Fruit fly (Drosophila melanogaster) whole organism, wandering third instar larva: ENCODE measurements around the gene edin.
A peak's percentile ranks its signal among the peaks of the same experiment; 100 is the strongest.

Experiments
- Abd-B ChIP-seq: fragments of >200 bp; optimal IDR thresholded peaks from 2 replicates; lab custom pipeline; 2017; ENCODE audit warnings: missing biosample characterization, missing genetic modification characterization
- CG32264 ChIP-seq: fragments of 200-800 bp; sonication (Bioruptor generic); optimal IDR thresholded peaks from 2 replicates; lab custom pipeline; 2016; ENCODE audit warnings: missing biosample characterization, missing genetic modification characterization
- CG9705 ChIP-seq: fragments of 200-800 bp; sonication (Bioruptor generic); optimal IDR thresholded peaks from 2 replicates; lab custom pipeline; 2018; ENCODE audit warnings: missing biosample characterization, mild to moderate bottlenecking, missing genetic modification characterization
- CrebA ChIP-seq: fragments of 200-800 bp; sonication (Bioruptor generic); optimal IDR thresholded peaks from 2 replicates; lab custom pipeline; 2016; ENCODE audit warnings: missing biosample characterization, mild to moderate bottlenecking, missing genetic modification characterization, borderline replicate concordance
- Dfd ChIP-seq: fragments of >200 bp; optimal IDR thresholded peaks from 2 replicates; lab custom pipeline; 2017; ENCODE audit warnings: missing biosample characterization, missing genetic modification characterization
- Dif ChIP-seq: fragments of 200-275, 200-300 bp; sonication (Bioruptor generic); optimal IDR thresholded peaks from 2 replicates; lab custom pipeline; 2018; ENCODE audit warnings: missing biosample characterization, missing genetic modification characterization; ENCODE audit not compliant: partially characterized antibody
- GATAd ChIP-seq: sonication (Bioruptor generic); optimal IDR thresholded peaks from 2 replicates; lab custom pipeline; 2016; ENCODE audit warnings: missing biosample characterization, missing genetic modification characterization
- HLH106 ChIP-seq: fragments of 200-800 bp; optimal IDR thresholded peaks from 3 replicates; lab custom pipeline; 2019; ENCODE audit warnings: missing biosample characterization, mild to moderate bottlenecking, missing genetic modification characterization, moderate library complexity
- Hnf4 ChIP-seq: fragments of 200-800 bp; sonication (Bioruptor generic); optimal IDR thresholded peaks from 2 replicates; lab custom pipeline; 2016; ENCODE audit warnings: missing biosample characterization, mild to moderate bottlenecking, missing genetic modification characterization
- Hr78 ChIP-seq: fragments of >200 bp; optimal IDR thresholded peaks from 2 replicates; lab custom pipeline; 2017; ENCODE audit warnings: missing biosample characterization, missing genetic modification characterization
- Hr83 ChIP-seq: fragments of 200-300 bp; sonication (Bioruptor generic); optimal IDR thresholded peaks from 2 replicates; lab custom pipeline; 2016; ENCODE audit warnings: missing biosample characterization, mild to moderate bottlenecking, missing genetic modification characterization, moderate library complexity; ENCODE audit not compliant: poor library complexity, severe bottlenecking
- Jra ChIP-seq: sonication (Bioruptor generic); optimal IDR thresholded peaks from 2 replicates; lab custom pipeline; 2016; ENCODE audit warnings: missing biosample characterization, missing genetic modification characterization
- Mio ChIP-seq: sonication (Bioruptor generic); optimal IDR thresholded peaks from 2 replicates; lab custom pipeline; 2016; ENCODE audit warnings: missing biosample characterization, missing genetic modification characterization
- Myc ChIP-seq: fragments of >200 bp; optimal IDR thresholded peaks from 2 replicates; lab custom pipeline; 2017
- N ChIP-seq: fragments of >200 bp; optimal IDR thresholded peaks from 2 replicates; lab custom pipeline; 2018; ENCODE audit warnings: missing biosample characterization, missing external identifiers, missing genetic modification characterization
- OdsH ChIP-seq: fragments of 200-800 bp; sonication (Bioruptor generic); optimal IDR thresholded peaks from 2 replicates; lab custom pipeline; 2016; ENCODE audit warnings: missing biosample characterization, mild to moderate bottlenecking, missing genetic modification characterization
- Rel ChIP-seq, 2 experiments: fragments of 200-800 bp; sonication (Bioruptor generic) in 1 of 2; optimal IDR thresholded peaks; 2 replicates in 1 of 2; 3 replicates in 1 of 2; lab custom pipeline; 2016 to 2019; ENCODE audit warnings: mild to moderate bottlenecking in 2 of 2, missing biosample characterization in 2 of 2, missing genetic modification characterization in 2 of 2, moderate library complexity in 1 of 2
- Sp1 ChIP-seq: fragments of 200-800 bp; sonication (Bioruptor generic); optimal IDR thresholded peaks from 3 replicates; lab custom pipeline; 2019; ENCODE audit warnings: missing biosample characterization, mild to moderate bottlenecking, missing genetic modification characterization, moderate library complexity
- Vsx2 ChIP-seq: fragments of 200-300, 225-300 bp; sonication (Bioruptor generic); optimal IDR thresholded peaks from 2 replicates; lab custom pipeline; 2018; ENCODE audit warnings: missing biosample characterization, missing genetic modification characterization; ENCODE audit not compliant: partially characterized antibody
- br ChIP-seq: fragments of 200-800 bp; sonication (Bioruptor generic); optimal IDR thresholded peaks from 2 replicates; lab custom pipeline; 2016; ENCODE audit warnings: missing biosample characterization, missing genetic modification characterization
- brk ChIP-seq: fragments of 200-800 bp; sonication (Bioruptor generic); optimal IDR thresholded peaks from 2 replicates; lab custom pipeline; 2016; ENCODE audit warnings: missing biosample characterization, mild to moderate bottlenecking, missing genetic modification characterization
- dl ChIP-seq, 2 experiments: fragments of 175-275, 200-275 bp in 1 of 2; fragments of 200-275 bp in 1 of 2; sonication (Bioruptor generic); optimal IDR thresholded peaks; lab custom pipeline; 2018; ENCODE audit warnings: mild to moderate bottlenecking in 2 of 2, missing biosample characterization in 2 of 2, missing genetic modification characterization in 2 of 2, moderate library complexity in 2 of 2; ENCODE audit not compliant: partially characterized antibody in 2 of 2, insufficient read depth in 1 of 2
- dmrt93B ChIP-seq: fragments of 200-800 bp; sonication (Bioruptor generic); optimal IDR thresholded peaks from 2 replicates; lab custom pipeline; 2018; ENCODE audit warnings: missing biosample characterization, mild to moderate bottlenecking, missing genetic modification characterization
- dsf ChIP-seq: sonication (Bioruptor generic); optimal IDR thresholded peaks from 2 replicates; lab custom pipeline; 2016; ENCODE audit warnings: missing biosample characterization, missing genetic modification characterization, borderline replicate concordance
- ey ChIP-seq: fragments of 200-800 bp; sonication (Bioruptor generic); optimal IDR thresholded peaks from 2 replicates; lab custom pipeline; 2016; ENCODE audit warnings: missing biosample characterization, missing genetic modification characterization
- foxo ChIP-seq, 2 experiments: fragments of 200-800 bp; sonication (Bioruptor generic); optimal IDR thresholded peaks; 2 replicates in 1 of 2; 3 replicates in 1 of 2; lab custom pipeline; 2016 to 2017; ENCODE audit warnings: missing biosample characterization in 2 of 2, missing genetic modification characterization in 2 of 2
- fru ChIP-seq: fragments of 200-800 bp; sonication (Bioruptor generic); optimal IDR thresholded peaks from 3 replicates; lab custom pipeline; 2016; ENCODE audit warnings: missing biosample characterization, mild to moderate bottlenecking, missing genetic modification characterization
- h ChIP-seq: fragments of 200-800 bp; sonication (Bioruptor generic); optimal IDR thresholded peaks from 3 replicates; lab custom pipeline; 2016; ENCODE audit warnings: missing biosample characterization, mild to moderate bottlenecking, missing genetic modification characterization
- jim ChIP-seq: fragments of 175-275, 200-325 bp; sonication (Bioruptor generic); optimal IDR thresholded peaks from 2 replicates; lab custom pipeline; 2016; ENCODE audit warnings: missing biosample characterization, mild to moderate bottlenecking, missing genetic modification characterization
- lola ChIP-seq: fragments of >200 bp; optimal IDR thresholded peaks from 2 replicates; lab custom pipeline; 2017; ENCODE audit warnings: missing biosample characterization, missing genetic modification characterization
- pan ChIP-seq: fragments of >200 bp; optimal IDR thresholded peaks from 2 replicates; lab custom pipeline; 2017
- psq ChIP-seq: fragments of 200-800 bp; sonication (Bioruptor generic); optimal IDR thresholded peaks from 3 replicates; lab custom pipeline; 2017; ENCODE audit warnings: missing biosample characterization, mild to moderate bottlenecking, missing genetic modification characterization, moderate library complexity
- rgr ChIP-seq: fragments of 200-800 bp; sonication (Bioruptor generic); optimal IDR thresholded peaks from 3 replicates; lab custom pipeline; 2016; ENCODE audit warnings: missing biosample characterization, mild to moderate bottlenecking, missing genetic modification characterization
- sage ChIP-seq: fragments of 200-800 bp; sonication (Bioruptor generic); optimal IDR thresholded peaks from 2 replicates; lab custom pipeline; 2016; ENCODE audit warnings: missing biosample characterization, mild to moderate bottlenecking, missing genetic modification characterization
- sv ChIP-seq: fragments of 200-800 bp; sonication (Bioruptor generic); optimal IDR thresholded peaks from 3 replicates; lab custom pipeline; 2016; ENCODE audit warnings: missing biosample characterization, missing genetic modification characterization
- tai ChIP-seq: sonication (Bioruptor generic); optimal IDR thresholded peaks from 2 replicates; lab custom pipeline; 2016; ENCODE audit warnings: missing biosample characterization, missing genetic modification characterization
- usp ChIP-seq: fragments of >200 bp; optimal IDR thresholded peaks from 2 replicates; lab custom pipeline; 2017; ENCODE audit warnings: missing biosample characterization, missing genetic modification characterization
- woc ChIP-seq: sonication (Bioruptor generic); optimal IDR thresholded peaks from 2 replicates; lab custom pipeline; 2016; ENCODE audit warnings: missing biosample characterization, mild to moderate bottlenecking, missing genetic modification characterization

Gene edin

dm6 chr3L:17504538-17504937 is 9.9 kb downstream of the edin start:
- no peak for TF ChIP-seq Sp1 (GFP tag; lab: Kevin White, UChicago)
- no peak for TF ChIP-seq dmrt93B (GFP tag; lab: Kevin White, UChicago)
- TF ChIP-seq woc (GFP tag; lab: Kevin White, UChicago), result no peak
- TF ChIP-seq Rel (GFP tag; optimal IDR thresholded peaks at IDR 0.05; lab: Kevin White, UChicago), result no peak
- no peak for TF ChIP-seq Rel (tag; optimal IDR thresholded peaks at IDR 0.05; lab: Kevin White, UChicago)
- TF ChIP-seq CG9705 (GFP tag; lab: Kevin White, UChicago), result no peak
- no peak for TF ChIP-seq br (GFP tag; lab: Kevin White, UChicago)
- TF ChIP-seq CrebA (GFP tag; lab: Kevin White, UChicago), result no peak
- no peak for TF ChIP-seq rgr (GFP tag; lab: Kevin White, UChicago)
- TF ChIP-seq dsf (GFP tag; lab: Kevin White, UChicago), result no peak
- TF ChIP-seq Abd-B (GFP tag; lab: Kevin White, UChicago), result no peak
- no peak for TF ChIP-seq foxo (GFP tag; optimal IDR thresholded peaks at IDR 0.05; lab: Kevin White, UChicago)

- peak; percentile 76 for TF ChIP-seq OdsH
- no peak for TF ChIP-seq CG32264 (GFP tag; lab: Kevin White, UChicago)
- no peak for TF ChIP-seq sage
- no peak for TF ChIP-seq Abd-B (GFP tag; lab: Kevin White, UChicago)
- TF ChIP-seq dsf (GFP tag; lab: Kevin White, UChicago), result no peak
- no peak for TF ChIP-seq Vsx2
- TF ChIP-seq pan (lab: Kevin White, UChicago), result no peak
- no peak for TF ChIP-seq woc (GFP tag; lab: Kevin White, UChicago)
- no peak for TF ChIP-seq lola (GFP tag; lab: Kevin White, UChicago)
- no peak for TF ChIP-seq jim (GFP tag; lab: Kevin White, UChicago)
- TF ChIP-seq N (GFP tag; lab: Kevin White, UChicago), result no peak
- TF ChIP-seq dmrt93B (GFP tag; lab: Kevin White, UChicago), result peak; percentile 31
- TF ChIP-seq Dif (GFP tag; lab: Kevin White, UChicago), result no peak
- peak; percentile 71 for TF ChIP-seq Sp1 (GFP tag; lab: Kevin White, UChicago)
- peak; percentile 72 for TF ChIP-seq psq (GFP tag; lab: Kevin White, UChicago)
- no peak for TF ChIP-seq GATAd (GFP tag; lab: Kevin White, UChicago)
- no peak for TF ChIP-seq usp (GFP tag; lab: Kevin White, UChicago)
- TF ChIP-seq dl (GFP tag; optimal IDR thresholded peaks at IDR 0.05; lab: Kevin White, UChicago; ENCODE audit: insufficient read depth in 1 of 2, partially characterized antibody in 2 of 2), result no peak
- no peak for TF ChIP-seq tai (GFP tag; lab: Kevin White, UChicago)
- no peak for TF ChIP-seq Dfd
- TF ChIP-seq h (GFP tag; lab: Kevin White, UChicago), result peak; percentile 79
- no peak for TF ChIP-seq Jra (GFP tag; lab: Kevin White, UChicago)
- no peak for TF ChIP-seq CG9705 (GFP tag; lab: Kevin White, UChicago)
- TF ChIP-seq Hr78 (GFP tag; lab: Kevin White, UChicago), result no peak
- TF ChIP-seq foxo (GFP tag; optimal IDR thresholded peaks at IDR 0.05; lab: Kevin White, UChicago), result peak in 1 of 2 experiments; percentile 81
- TF ChIP-seq brk (GFP tag; lab: Kevin White, UChicago), result no peak
- TF ChIP-seq sv (GFP tag; lab: Kevin White, UChicago), result no peak
- TF ChIP-seq Hr83 (GFP tag; lab: Kevin White, UChicago), result no peak
- no peak for TF ChIP-seq Hnf4 (GFP tag; lab: Kevin White, UChicago)
- peak; percentile 67 for TF ChIP-seq rgr (GFP tag; lab: Kevin White, UChicago)
- TF ChIP-seq Myc (lab: Kevin White, UChicago), result no peak
- TF ChIP-seq fru (GFP tag; lab: Kevin White, UChicago), result peak; percentile 73
- no peak for TF ChIP-seq Rel (GFP tag; optimal IDR thresholded peaks at IDR 0.05; lab: Kevin White, UChicago)
- peak; percentile 14 for TF ChIP-seq Rel (tag; optimal IDR thresholded peaks at IDR 0.05; lab: Kevin White, UChicago)
- peak; percentile 54 for TF ChIP-seq br (GFP tag; lab: Kevin White, UChicago)
- peak; percentile 77 for TF ChIP-seq ey (GFP tag; lab: Kevin White, UChicago)
- peak; percentile 69 for TF ChIP-seq HLH106 (tag; lab: Kevin White, UChicago)
- no peak for TF ChIP-seq CrebA (GFP tag; lab: Kevin White, UChicago)
- no peak for TF ChIP-seq Mio (GFP tag; lab: Kevin White, UChicago)
- TF ChIP-seq, all 38 proteins: peak for 12
Observed at dm6 chr3L:17506005-17506760, 11.5 kb downstream of the edin start.
